Worm (Caenorhabditis elegans) whole organism, mixed stage, embryonic: ENCODE results near the gene Y55F3AM.21.

ENCODE experiments used
- lin-13 ChIP-seq: fragments of 150-350 bp; optimal IDR thresholded peaks from 2 replicates; lab custom pipeline; 2014; ENCODE audit warnings: missing biosample characterization, missing genetic modification characterization
- mep-1 ChIP-seq: fragments of 150-350 bp; optimal IDR thresholded peaks from 2 replicates; lab custom pipeline; 2017; ENCODE audit warnings: missing biosample characterization, missing genetic modification reagents, missing genetic modification characterization, inconsistent platforms
- nhr-237 ChIP-seq: fragments of 150-350 bp; optimal IDR thresholded peaks from 2 replicates; lab custom pipeline; 2014; ENCODE audit warnings: missing biosample characterization, missing genetic modification characterization

- no peak for TF ChIP-seq nhr-237
- TF ChIP-seq mep-1 (tag; lab: Kevin White, UChicago): no peak
- no peak for TF ChIP-seq lin-13
Measured at ce11 chrIV:1063058-1063457, 11.6 kb upstream of the Y55F3AM.21 start.
